Worm (Caenorhabditis elegans): ENCODE data around the gene srx-7.

DNA sequence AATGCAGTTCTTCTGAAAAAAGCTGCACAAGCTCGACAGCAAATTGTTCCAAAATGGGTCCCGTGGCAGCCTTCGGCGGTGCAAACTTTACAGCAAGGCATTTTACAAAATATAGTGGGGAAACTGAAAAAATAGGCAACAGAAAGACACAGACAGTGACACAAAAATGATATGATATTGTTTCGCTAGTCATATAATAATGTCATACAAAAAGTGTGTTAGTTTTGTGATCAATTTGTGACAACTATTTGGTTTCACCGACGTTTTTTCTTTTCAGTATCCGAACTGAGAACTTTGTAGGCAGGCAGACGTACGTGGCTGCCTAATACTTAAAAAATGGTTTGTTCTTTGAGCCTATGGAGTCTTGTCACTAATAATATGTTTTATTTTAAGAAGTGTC is 40.5 kb upstream of the srx-7 start, which contains the start of gene nhr-210:
- TF ChIP-seq pha-4 (tag; optimal IDR thresholded peaks at IDR 0.05), result no peak
- no peak for TF ChIP-seq pha-2 (tag; optimal IDR thresholded peaks at IDR 0.05)
- no peak for TF ChIP-seq ztf-16 (tag; optimal IDR thresholded peaks at IDR 0.05)
- TF ChIP-seq sox-2 (GFP tag; IDR thresholded peaks at IDR 0.05), result no peak
- TF ChIP-seq ceh-45 (GFP tag; IDR thresholded peaks at IDR 0.05), result no peak
- TF ChIP-seq C08G9.2 (tag; optimal IDR thresholded peaks at IDR 0.05), result no peak
- TF ChIP-seq ceh-24 (tag; optimal IDR thresholded peaks at IDR 0.05), result no peak
- TF ChIP-seq nfya-1 (tag; optimal IDR thresholded peaks at IDR 0.05), result no peak
